Fruit fly (Drosophila melanogaster): ENCODE data around the gene CG15771.
A peak's percentile ranks its signal among the peaks of the same experiment; 100 is the strongest.

Gene CG15771

dm6 chrX:5737676-5738220 is 17.6 kb upstream of the CG15771 start, which contains the start of gene Snx27 (continued):
- TF ChIP-seq Hand (GFP tag; optimal IDR thresholded peaks at IDR 0.05): peak; percentile 36
- TF ChIP-seq CG4328 (GFP tag; optimal IDR thresholded peaks at IDR 0.05): no peak
- TF ChIP-seq CG10543 (GFP tag; optimal IDR thresholded peaks at IDR 0.05): no peak
- no peak for TF ChIP-seq TFAM (GFP tag; optimal IDR thresholded peaks at IDR 0.05)
- TF ChIP-seq CG10431 (GFP tag; optimal IDR thresholded peaks at IDR 0.05): peak; percentile 46
- TF ChIP-seq NfI (GFP tag; optimal IDR thresholded peaks at IDR 0.05): peak; percentile 54
- no peak for TF ChIP-seq Ravus (GFP tag; IDR thresholded peaks at IDR 0.05)
- peak; percentile 100 for TF ChIP-seq CG6791 (GFP tag; IDR thresholded peaks at IDR 0.05; ENCODE audit: partially characterized antibody)
- 0 out of 2 replicates have a peak, but pooled peaks have one; percentile 5 for TF ChIP-seq Adf1 (GFP tag; IDR thresholded peaks at IDR 0.05)
- TF ChIP-seq CG10147 (GFP tag; optimal IDR thresholded peaks at IDR 0.05): no peak
- TF ChIP-seq Jarid2 (GFP tag; optimal IDR thresholded peaks at IDR 0.05): peak; percentile 78
- 0 out of 2 replicates have a peak, but pooled peaks have one; percentile 26 for TF ChIP-seq Taf1 (GFP tag; IDR thresholded peaks at IDR 0.05)
- peak; percentile 97 for TF ChIP-seq CG10267 (tag; optimal IDR thresholded peaks at IDR 0.05)
- no peak for TF ChIP-seq D19B (GFP tag; optimal IDR thresholded peaks at IDR 0.05)
- peak; percentile 96 for TF ChIP-seq CG2129 (GFP tag; IDR thresholded peaks at IDR 0.05; ENCODE audit: partially characterized antibody)
- TF ChIP-seq CG10366 (GFP tag; IDR thresholded peaks at IDR 0.05): peak; percentile 22; the same call in 1 of the 2 replicates
- TF ChIP-seq Nf-YA (GFP tag; IDR thresholded peaks at IDR 0.05): no peak
- TF ChIP-seq lbe (GFP tag; optimal IDR thresholded peaks at IDR 0.05): peak; percentile 79
- TF ChIP-seq Aef1 (GFP tag; IDR thresholded peaks at IDR 0.05): peak; percentile 36; the same call in 1 of the 3 replicates
- peak; percentile 35 for TF ChIP-seq CG17359 (tag; optimal IDR thresholded peaks at IDR 0.05)
- TF ChIP-seq ara (GFP tag; IDR thresholded peaks at IDR 0.05): no peak
- TF ChIP-seq B-H2 (GFP tag; optimal IDR thresholded peaks at IDR 0.05): peak; percentile 50
- peak; percentile 30 for TF ChIP-seq eyg (GFP tag; optimal IDR thresholded peaks at IDR 0.05)
- TF ChIP-seq sna (GFP tag; IDR thresholded peaks at IDR 0.05; ENCODE audit: partially characterized antibody): peak; percentile 99
- peak; percentile 67 for TF ChIP-seq jumu (GFP tag; optimal IDR thresholded peaks at IDR 0.05)
- no peak for TF ChIP-seq CG3281 (GFP tag; optimal IDR thresholded peaks at IDR 0.05)
- TF ChIP-seq Awh (GFP tag; IDR thresholded peaks at IDR 0.05): no peak
- TF ChIP-seq CG6854 (GFP tag; optimal IDR thresholded peaks at IDR 0.05): peak; percentile 46
- TF ChIP-seq zf30C (GFP tag; optimal IDR thresholded peaks at IDR 0.05): no peak
- peak; percentile 41 for TF ChIP-seq CG15601 (tag; optimal IDR thresholded peaks at IDR 0.05)
- TF ChIP-seq jing (GFP tag; optimal IDR thresholded peaks at IDR 0.05): no peak
- peak; percentile 37 for TF ChIP-seq shn (GFP tag; optimal IDR thresholded peaks at IDR 0.05)
- peak; percentile 60; the same call in 2 of the 3 replicates for TF ChIP-seq dysf (GFP tag; IDR thresholded peaks at IDR 0.05)
- TF ChIP-seq gsb-n (tag; optimal IDR thresholded peaks at IDR 0.05): peak; percentile 97
- TF ChIP-seq CG33213 (GFP tag; optimal IDR thresholded peaks at IDR 0.05): peak; percentile 78
- TF ChIP-seq az2 (GFP tag; optimal IDR thresholded peaks at IDR 0.05): peak; percentile 16
- peak; percentile 89 for TF ChIP-seq sens (GFP tag)
- TF ChIP-seq CG17186 (GFP tag; optimal IDR thresholded peaks at IDR 0.05): peak; percentile 88
- TF ChIP-seq gcm (GFP tag; optimal IDR thresholded peaks at IDR 0.05): peak; percentile 31
- peak; percentile 67 for TF ChIP-seq chm (GFP tag; IDR thresholded peaks at IDR 0.05)
- peak; percentile 16 for TF ChIP-seq D19A (tag; optimal IDR thresholded peaks at IDR 0.05)
- no peak for TF ChIP-seq schlank (tag; optimal IDR thresholded peaks at IDR 0.05)
- TF ChIP-seq stc (GFP tag; IDR thresholded peaks at IDR 0.05): no peak
- no peak for TF ChIP-seq fd3F (GFP tag; optimal IDR thresholded peaks at IDR 0.05)
- peak; percentile 99 for TF ChIP-seq vnd (GFP tag; IDR thresholded peaks at IDR 0.05; ENCODE audit: partially characterized antibody)
- TF ChIP-seq eve (GFP tag; optimal IDR thresholded peaks at IDR 0.05): no peak
- no peak for TF ChIP-seq Hmx (GFP tag; optimal IDR thresholded peaks at IDR 0.05)
- peak; percentile 33 for TF ChIP-seq CG9817 (tag; optimal IDR thresholded peaks at IDR 0.05)
- TF ChIP-seq dan (GFP tag; IDR thresholded peaks at IDR 0.05): no peak
- TF ChIP-seq phol (tag; optimal IDR thresholded peaks at IDR 0.05): peak; percentile 64

All from whole organism, embryonic.